Fruit fly (Drosophila melanogaster): ENCODE data around the gene Cnx14D.

The Cnx14D gene

DNA sequence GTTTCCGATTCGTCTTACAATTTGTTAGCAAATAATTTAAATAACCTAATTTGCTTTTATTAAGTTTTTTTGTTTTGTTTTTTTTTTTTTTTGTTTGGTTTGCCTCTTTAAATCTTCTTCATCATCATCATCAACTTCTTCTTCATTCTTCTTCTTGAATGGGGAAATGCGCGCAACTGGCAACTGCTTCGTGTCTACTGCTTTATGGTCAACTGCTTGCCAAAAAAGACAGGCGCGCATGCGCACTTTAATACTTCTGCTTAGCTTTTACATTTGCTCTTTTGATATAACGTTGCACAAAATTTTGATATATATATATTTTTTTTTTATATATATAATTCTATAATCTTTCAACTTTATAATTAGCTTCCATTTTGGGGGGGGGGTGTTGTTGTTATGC, 40.2 kb upstream of the Cnx14D start:
- peak; percentile 56 for TF ChIP-seq CG17385 (GFP tag; optimal IDR thresholded peaks at IDR 0.05)
- peak; percentile 90 for TF ChIP-seq CG8290 (GFP tag; optimal IDR thresholded peaks at IDR 0.05)
- peak in 1 of 2 experiments; percentile 4 for TF ChIP-seq CG8290 (tag; optimal IDR thresholded peaks at IDR 0.05)
- no peak for TF ChIP-seq dmrt99B (tag; optimal IDR thresholded peaks at IDR 0.05)
- peak; percentile 50 for TF ChIP-seq stwl (tag; optimal IDR thresholded peaks at IDR 0.05)
- no peak for TF ChIP-seq CG4707 (GFP tag; optimal IDR thresholded peaks at IDR 0.05)
- TF ChIP-seq Dfd (GFP tag; optimal IDR thresholded peaks at IDR 0.05): peak in 1 of 2 experiments; percentile 23
- peak; percentile 38 for TF ChIP-seq ewg (GFP tag; optimal IDR thresholded peaks at IDR 0.05)
- TF ChIP-seq Oaz (GFP tag; IDR thresholded peaks at IDR 0.05): no peak
- peak; percentile 84 for TF ChIP-seq CG31365 (tag; optimal IDR thresholded peaks at IDR 0.05)

DNA sequence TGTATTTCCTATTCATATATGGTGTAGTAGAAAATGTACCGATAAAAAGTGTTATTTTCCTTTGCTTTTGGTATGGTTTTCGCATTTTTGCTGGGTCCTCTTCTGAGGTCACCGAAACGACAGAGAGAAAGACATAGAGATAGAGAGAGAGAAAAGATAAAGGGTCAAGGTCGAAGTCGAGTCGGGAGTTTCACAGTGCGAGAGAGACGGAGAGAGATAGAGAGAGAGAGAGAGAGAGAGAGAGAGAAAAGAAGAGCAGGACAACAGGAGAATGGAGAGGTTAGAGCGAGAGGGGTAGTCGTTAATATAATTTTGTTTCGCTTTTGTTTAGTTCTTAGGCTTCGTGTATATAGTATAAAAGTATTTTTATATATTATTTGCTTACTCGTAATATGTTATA, 37.0 kb upstream of the Cnx14D start:
- TF ChIP-seq Dip3 (GFP tag; optimal IDR thresholded peaks at IDR 0.05) (no peak), ken (GFP tag; IDR thresholded peaks at IDR 0.05) (no peak), Elba2 (GFP tag; optimal IDR thresholded peaks at IDR 0.05) (no peak), CG13894 (tag; optimal IDR thresholded peaks at IDR 0.05) (no peak), Awh (GFP tag; IDR thresholded peaks at IDR 0.05) (no peak), CG3407 (GFP tag; optimal IDR thresholded peaks at IDR 0.05) (no peak), jigr1 (GFP tag; IDR thresholded peaks at IDR 0.05) (no peak), Nf-YC (tag; optimal IDR thresholded peaks at IDR 0.05) (peak; percentile 39), Trl (optimal IDR thresholded peaks at IDR 0.05) (peak; percentile 21 to 60), Trl (GFP tag; optimal IDR thresholded peaks at IDR 0.05) (no peak), CG1832 (GFP tag; optimal IDR thresholded peaks at IDR 0.05) (peak; percentile 90), ftz-f1 (GFP tag; optimal IDR thresholded peaks at IDR 0.05) (peak; percentile 15), CG8290 (GFP tag; optimal IDR thresholded peaks at IDR 0.05) (no peak), CG8290 (tag; optimal IDR thresholded peaks at IDR 0.05) (peak in 1 of 2 experiments; percentile 66), CG9727 (GFP tag; optimal IDR thresholded peaks at IDR 0.05) (no peak), CG17612 (GFP tag; IDR thresholded peaks at IDR 0.05) (no peak), Max (GFP tag; optimal IDR thresholded peaks at IDR 0.05) (no peak), trem (tag; optimal IDR thresholded peaks at IDR 0.05) (no peak), Hr78 (GFP tag; optimal IDR thresholded peaks at IDR 0.05) (peak in 1 of 2 experiments; percentile 81), Gug (GFP tag; IDR thresholded peaks at IDR 0.05) (no peak), da (GFP tag; optimal IDR thresholded peaks at IDR 0.05) (no peak), CG2199 (GFP tag; IDR thresholded peaks at IDR 0.05) (0 out of 3 replicates have a peak, but pooled peaks have one; percentile 34), CG9876 (GFP tag; optimal IDR thresholded peaks at IDR 0.05) (no peak), CG2129 (GFP tag; IDR thresholded peaks at IDR 0.05; ENCODE audit: partially characterized antibody) (no peak), CG10321 (GFP tag; IDR thresholded peaks at IDR 0.05) (peak; percentile 86), H2.0 (GFP tag; IDR thresholded peaks at IDR 0.05) (no peak)

DNA sequence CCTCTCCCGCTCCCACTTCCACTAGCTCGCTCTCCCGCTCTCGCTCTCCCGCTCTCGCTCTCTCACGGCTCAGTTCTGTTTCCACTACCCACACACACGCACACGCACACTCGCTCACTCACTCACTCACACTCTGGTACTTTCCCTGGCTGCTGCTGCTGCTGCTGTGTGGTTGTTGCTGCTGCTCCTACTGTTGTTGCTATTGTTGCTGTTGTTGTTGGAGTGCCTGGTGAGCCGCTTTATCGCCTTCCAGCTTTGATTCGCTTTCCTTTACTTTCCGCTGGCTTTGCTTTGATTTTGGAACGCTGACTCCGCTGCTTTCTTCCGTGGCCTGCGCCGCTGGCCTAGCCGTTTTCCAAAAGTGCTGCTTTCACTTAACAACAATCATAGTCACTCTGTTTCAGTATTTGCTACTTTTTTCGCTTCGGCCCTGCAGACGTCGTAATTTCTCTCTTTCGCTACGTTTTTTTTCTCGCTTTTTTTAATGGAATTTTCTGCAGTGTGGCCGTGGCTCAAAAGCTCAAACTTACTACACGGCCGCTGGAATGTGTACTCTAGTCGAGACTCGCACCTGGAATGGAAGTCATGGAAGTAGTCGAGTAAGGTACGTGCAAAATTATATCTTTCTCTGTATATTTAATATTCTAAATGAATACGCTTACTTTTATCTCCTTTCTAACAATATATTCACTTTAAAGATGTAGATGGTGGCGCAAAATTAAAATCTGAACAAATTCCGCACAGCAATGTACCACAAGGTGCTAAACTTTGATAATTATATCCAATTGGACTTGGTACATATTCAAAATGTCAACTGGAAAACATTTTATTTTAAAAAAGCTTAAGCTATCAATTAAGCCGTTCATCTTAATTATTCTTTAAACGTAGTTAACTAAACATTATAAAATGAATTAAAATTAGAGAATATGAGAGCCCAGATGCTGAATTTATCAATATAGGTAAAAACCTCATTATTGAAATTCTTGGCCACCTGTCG, 34.6 kb upstream of the Cnx14D start, which contains the start of gene Pp2B-14D:
Pp2B-14D (minus strand) TSS at position 503 of the 997 bp plus-strand sequence.
- peak; percentile 75 for TF ChIP-seq MESR4 (GFP tag; optimal IDR thresholded peaks at IDR 0.05)
- peak; percentile 49 for TF ChIP-seq stwl (tag; optimal IDR thresholded peaks at IDR 0.05)
- no peak for TF ChIP-seq CHES-1-like (GFP tag; optimal IDR thresholded peaks at IDR 0.05)
- TF ChIP-seq Ets97D (GFP tag; optimal IDR thresholded peaks at IDR 0.05): peak; percentile 17
- peak; percentile 2 for TF ChIP-seq CG2678 (tag; optimal IDR thresholded peaks at IDR 0.05)
- TF ChIP-seq corto (GFP tag; optimal IDR thresholded peaks at IDR 0.05): no peak
- TF ChIP-seq gfzf (GFP tag; optimal IDR thresholded peaks at IDR 0.05): peak; percentile 87
- TF ChIP-seq Opbp (GFP tag; IDR thresholded peaks at IDR 0.05; ENCODE audit: partially characterized antibody): 0 out of 3 replicates have a peak, but pooled peaks have one; percentile 40
- peak; percentile 14 for TF ChIP-seq CG14710 (tag; optimal IDR thresholded peaks at IDR 0.05)
- TF ChIP-seq phol (tag; optimal IDR thresholded peaks at IDR 0.05): peak; percentile 27
- TF ChIP-seq CG2199 (GFP tag; IDR thresholded peaks at IDR 0.05): 0 out of 3 replicates have a peak, but pooled peaks have one; percentile 42
- TF ChIP-seq CG3407 (GFP tag; optimal IDR thresholded peaks at IDR 0.05): no peak
- peak; percentile 32 for TF ChIP-seq CG10543 (GFP tag; optimal IDR thresholded peaks at IDR 0.05)
- peak; percentile 93 for TF ChIP-seq cg (GFP tag; optimal IDR thresholded peaks at IDR 0.05)
- no peak for TF ChIP-seq CG8290 (GFP tag; optimal IDR thresholded peaks at IDR 0.05)
- peak in 1 of 2 experiments; percentile 37 for TF ChIP-seq CG8290 (tag; optimal IDR thresholded peaks at IDR 0.05)
- TF ChIP-seq gro (GFP tag; optimal IDR thresholded peaks at IDR 0.05): no peak
